Worm (Caenorhabditis elegans): ENCODE measurements around the gene rpl-23.

- TF ChIP-seq nhr-25 (tag; optimal IDR thresholded peaks at IDR 0.05): peak; percentile 76
- TF ChIP-seq lin-39 (tag; optimal IDR thresholded peaks at IDR 0.05): no peak
- TF ChIP-seq ztf-11 (tag; optimal IDR thresholded peaks at IDR 0.05): no peak
Measured at ce11 chrIII:5667952-5668489, 37.9 kb downstream of the rpl-23 start.
